Comparison of ENCODE assay signal across 1 fruit fly cellular context in the genomic region with DNA sequence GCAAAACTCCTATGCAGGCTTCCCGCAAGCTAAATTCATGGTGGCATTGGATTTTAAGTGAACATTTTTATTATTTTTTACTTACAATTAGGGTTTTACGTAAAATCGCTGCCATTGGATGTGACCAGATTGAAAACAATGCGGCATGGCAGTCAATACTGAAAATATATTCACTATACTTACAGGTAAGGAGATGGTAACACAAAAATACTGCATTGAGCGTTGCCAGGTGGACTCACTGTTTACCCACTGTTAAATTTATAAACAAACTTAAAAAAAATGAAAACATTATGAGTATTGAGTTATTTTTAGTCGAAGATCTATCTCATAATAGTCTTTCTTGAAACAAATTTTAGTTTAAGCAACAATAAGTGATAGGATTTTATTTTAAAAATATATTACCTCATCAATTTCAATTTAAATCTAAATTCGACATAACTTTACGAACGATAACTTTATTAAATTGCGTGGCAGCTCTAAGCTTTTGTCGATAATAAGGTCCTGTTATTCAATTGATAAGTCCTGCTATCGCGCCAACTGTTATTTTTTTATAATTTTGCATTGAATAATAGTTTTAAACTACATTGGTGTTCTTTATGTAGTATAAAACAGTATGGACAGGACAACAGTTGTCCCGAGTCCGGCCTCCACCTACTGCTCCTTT.
A peak's percentile ranks its signal among the peaks of the same experiment; 100 is the strongest.
TF ChIP-seq lines count a peak whose summit lies in the region.

A gene (minus strand): TSS at position 159 of the 664 bp plus-strand sequence.
A gene (plus strand): TSS at position 614 of the 664 bp plus-strand sequence.

TF ChIP-seq in whole organism, embryonic, 481 proteins besides CTCF, POLR2A, EP300 and RAD21 (continued from another document):
- TF ChIP-seq Nf-YA (GFP tag; IDR thresholded peaks at IDR 0.05; lab: Robert Waterston, UW): no peak
- TF ChIP-seq CG15269 (tag; optimal IDR thresholded peaks at IDR 0.05; lab: Kevin White, UChicago): no peak
- TF ChIP-seq hbn (GFP tag; IDR thresholded peaks at IDR 0.05; lab: Robert Waterston, UW; ENCODE audit: partially characterized antibody): no peak
- TF ChIP-seq tx (GFP tag; optimal IDR thresholded peaks at IDR 0.05; lab: Kevin White, UChicago): no peak
- no peak for TF ChIP-seq D19A (tag; optimal IDR thresholded peaks at IDR 0.05; lab: Kevin White, UChicago)
- no peak for TF ChIP-seq CG8290 (GFP tag; optimal IDR thresholded peaks at IDR 0.05; lab: Kevin White, UChicago)
- TF ChIP-seq CG8290 (tag; optimal IDR thresholded peaks at IDR 0.05; lab: Kevin White, UChicago): peak in 1 of 2 experiments; percentile 55
- TF ChIP-seq Hr3 (GFP tag; optimal IDR thresholded peaks at IDR 0.05; lab: Kevin White, UChicago): no peak
- no peak for TF ChIP-seq pita (GFP tag; optimal IDR thresholded peaks at IDR 0.05; lab: Kevin White, UChicago)
- TF ChIP-seq CG14014 (GFP tag; IDR thresholded peaks at IDR 0.05; lab: Robert Waterston, UW): no peak
- TF ChIP-seq Dek (tag; optimal IDR thresholded peaks at IDR 0.05; lab: Kevin White, UChicago): no peak
- no peak for TF ChIP-seq btn (GFP tag; optimal IDR thresholded peaks at IDR 0.05; lab: Kevin White, UChicago)
- no peak for TF ChIP-seq Gug (GFP tag; IDR thresholded peaks at IDR 0.05; lab: Robert Waterston, UW)
- TF ChIP-seq z (GFP tag; IDR thresholded peaks at IDR 0.05; lab: Robert Waterston, UW): no peak
- no peak for TF ChIP-seq Dbx (GFP tag; IDR thresholded peaks at IDR 0.05; lab: Robert Waterston, UW)
- TF ChIP-seq crol (GFP tag; IDR thresholded peaks at IDR 0.05; lab: Robert Waterston, UW): no peak
- TF ChIP-seq ap (GFP tag; IDR thresholded peaks at IDR 0.05; lab: Robert Waterston, UW): no peak
- no peak for TF ChIP-seq CG34376 (GFP tag; optimal IDR thresholded peaks at IDR 0.05; lab: Kevin White, UChicago)
- TF ChIP-seq CG10267 (tag; optimal IDR thresholded peaks at IDR 0.05; lab: Kevin White, UChicago): peak; percentile 46
TF ChIP-seq in whole organism, embryonic: peak in this region for 97.
